Worm (Caenorhabditis elegans) whole organism, L2 larva: Measurements from ENCODE around the gene F37B12.1.

Experiments used
- ceh-82 ChIP-seq: fragments of 150-350 bp; optimal IDR thresholded peaks from 2 replicates; lab custom pipeline; 2014; ENCODE audit warnings: missing biosample characterization, missing genetic modification characterization
- lin-13 ChIP-seq: fragments of 150-350 bp; optimal IDR thresholded peaks from 2 replicates; lab custom pipeline; 2014; ENCODE audit warnings: missing biosample characterization, missing genetic modification reagents, missing genetic modification characterization
- unc-62 ChIP-seq: fragments of 150-350 bp; optimal IDR thresholded peaks from 2 replicates; lab custom pipeline; 2014; ENCODE audit warnings: missing biosample characterization, missing genetic modification reagents, missing genetic modification characterization
- zag-1 ChIP-seq: fragments of 150-350 bp; optimal IDR thresholded peaks from 2 replicates; lab custom pipeline; 2014; ENCODE audit warnings: missing biosample characterization, missing genetic modification characterization

DNA sequence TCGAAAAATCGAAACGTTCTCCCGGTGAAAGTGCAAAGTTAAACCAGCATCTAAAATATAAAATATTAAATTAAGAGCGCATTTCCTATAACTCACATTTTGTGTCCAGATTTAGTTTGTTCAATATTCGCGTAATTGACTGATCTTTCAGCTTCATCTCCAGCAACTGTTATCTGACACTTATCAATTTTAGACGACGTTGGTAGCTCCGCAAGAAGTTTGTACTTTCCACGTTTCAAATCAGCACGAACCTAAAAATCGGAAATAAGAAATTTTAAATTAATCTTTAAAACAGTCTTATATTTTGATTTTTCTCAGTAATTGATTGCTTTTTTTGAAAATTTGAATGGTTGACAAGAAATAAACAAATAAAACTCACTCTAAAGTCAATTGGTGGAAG lies 11.4 kb downstream of the F37B12.1 start:
- no peak for TF ChIP-seq ceh-82 (tag; lab: Kevin White, UChicago)
- no peak for TF ChIP-seq zag-1
- no peak for TF ChIP-seq unc-62 (GFP tag; lab: Kevin White, UChicago)
- no peak for TF ChIP-seq lin-13
